Fruit fly (Drosophila melanogaster) whole organism, embryonic: ENCODE data around the gene Galphai.
A peak's percentile ranks its signal among the peaks of the same experiment; 100 is the strongest.

Source experiments
- Atf-2 ChIP-seq: fragments of 200-800 bp; sonication (Bioruptor generic); optimal IDR thresholded peaks from 2 replicates; lab custom pipeline; 2016; ENCODE audit warnings: missing biosample characterization, missing genetic modification characterization
- Bdp1 ChIP-seq: fragments of 200-800 bp; sonication (Bioruptor generic); optimal IDR thresholded peaks from 3 replicates; lab custom pipeline; 2016; ENCODE audit warnings: missing biosample characterization, missing genetic modification characterization
- C15 ChIP-seq: fragments of 200-800 bp; sonication (Bioruptor generic); IDR thresholded peaks from 3 replicates; pipeline ENCODE4 v1.3.6; 2022; ENCODE audit warnings: missing biosample characterization, missing genetic modification characterization
- CG10267 ChIP-seq: fragments of 200-800 bp; sonication (Bioruptor generic); optimal IDR thresholded peaks from 2 replicates; lab custom pipeline; 2018; ENCODE audit warnings: missing biosample characterization, mild to moderate bottlenecking, missing genetic modification characterization, moderate library complexity
- CG10366 ChIP-seq: fragments of 200-800 bp; sonication (Bioruptor generic); IDR thresholded peaks from 2 replicates; pipeline ENCODE4 v1.3.6; 2022; ENCODE audit warnings: missing biosample characterization, missing genetic modification characterization
- CG12769 ChIP-seq: fragments of 200-800 bp; sonication (Bioruptor generic); optimal IDR thresholded peaks from 2 replicates; lab custom pipeline; 2019; ENCODE audit warnings: missing biosample characterization, mild to moderate bottlenecking, missing genetic modification characterization, moderate library complexity
- CG13624 ChIP-seq: fragments of 200-800 bp; sonication (Bioruptor generic); optimal IDR thresholded peaks from 2 replicates; lab custom pipeline; 2016; ENCODE audit warnings: missing biosample characterization, missing genetic modification characterization
- CG14965 ChIP-seq: fragments of 200-800 bp; sonication (Bioruptor generic); optimal IDR thresholded peaks from 2 replicates; lab custom pipeline; 2016; ENCODE audit warnings: missing biosample characterization, missing genetic modification characterization, borderline replicate concordance
- CG15011 ChIP-seq: fragments of 200-800 bp; sonication (Bioruptor generic); optimal IDR thresholded peaks from 3 replicates; lab custom pipeline; 2018; ENCODE audit warnings: missing biosample characterization, mild to moderate bottlenecking, missing genetic modification characterization
- CG16813 ChIP-seq: fragments of 200-800 bp; sonication (Bioruptor generic); IDR thresholded peaks from 3 replicates; pipeline ENCODE4 v1.3.6; 2022; ENCODE audit warnings: missing biosample characterization, missing genetic modification characterization; ENCODE audit not compliant: partially characterized antibody
- CG16863 ChIP-seq: fragments of 200-800 bp; sonication (Bioruptor generic); optimal IDR thresholded peaks from 3 replicates; lab custom pipeline; 2016; ENCODE audit warnings: missing biosample characterization, missing genetic modification characterization
- CG18599 ChIP-seq: fragments of 200-800 bp; sonication (Bioruptor generic); optimal IDR thresholded peaks from 3 replicates; lab custom pipeline; 2017; ENCODE audit warnings: missing biosample characterization, missing genetic modification characterization, mild to moderate bottlenecking, moderate library complexity, missing genetic modification reagents
- CG2712 ChIP-seq: fragments of 200-800 bp; optimal IDR thresholded peaks from 3 replicates; lab custom pipeline; 2019; ENCODE audit warnings: missing biosample characterization, mild to moderate bottlenecking, missing genetic modification characterization, moderate library complexity
- CG6654 ChIP-seq: fragments of 200-800 bp; sonication (Bioruptor generic); optimal IDR thresholded peaks from 2 replicates; lab custom pipeline; 2017; ENCODE audit warnings: missing biosample characterization, mild to moderate bottlenecking, missing genetic modification characterization
- CG7745 ChIP-seq: fragments of 200-800 bp; sonication (Bioruptor generic); optimal IDR thresholded peaks from 2 replicates; lab custom pipeline; 2018; ENCODE audit warnings: missing biosample characterization, mild to moderate bottlenecking, missing genetic modification characterization, moderate library complexity
- CG8765 ChIP-seq: fragments of 200-800 bp; sonication (Bioruptor generic); IDR thresholded peaks from 2 replicates; pipeline ENCODE4 v1.3.6; 2022; ENCODE audit warnings: missing biosample characterization, missing genetic modification characterization
- CG9797 ChIP-seq: fragments of 200-800 bp; sonication (Bioruptor generic); optimal IDR thresholded peaks from 3 replicates; lab custom pipeline; 2018; ENCODE audit warnings: missing biosample characterization, mild to moderate bottlenecking, missing genetic modification characterization
- Chrac-16 ChIP-seq: fragments of 200-800 bp; sonication (Bioruptor generic); optimal IDR thresholded peaks from 3 replicates; lab custom pipeline; 2016; ENCODE audit warnings: missing biosample characterization, missing genetic modification characterization
- D ChIP-seq, 2 experiments: fragments of 200-800 bp in 1 of 2; fragments of >200 bp in 1 of 2; sonication (Bioruptor generic) in 1 of 2; optimal IDR thresholded peaks; 2 replicates in 1 of 2; 3 replicates in 1 of 2; lab custom pipeline; 2017; ENCODE audit warnings: mild to moderate bottlenecking in 1 of 2, missing biosample characterization in 1 of 2, missing genetic modification characterization in 1 of 2, missing genetic modification reagents in 1 of 2
- Deaf1 ChIP-seq: fragments of 200-800 bp; optimal IDR thresholded peaks from 3 replicates; lab custom pipeline; 2019; ENCODE audit warnings: missing biosample characterization, mild to moderate bottlenecking, missing genetic modification characterization, moderate library complexity
- ERR ChIP-seq: fragments of 200-800 bp; sonication (Bioruptor generic); optimal IDR thresholded peaks from 2 replicates; lab custom pipeline; 2016; ENCODE audit warnings: missing biosample characterization, missing genetic modification characterization
- Fer2 ChIP-seq: fragments of 200-800 bp; sonication (Bioruptor generic); optimal IDR thresholded peaks from 2 replicates; lab custom pipeline; 2018; ENCODE audit warnings: missing biosample characterization, mild to moderate bottlenecking, missing genetic modification characterization, moderate library complexity
- Fer3 ChIP-seq: fragments of 200-800 bp; sonication (Bioruptor generic); optimal IDR thresholded peaks from 2 replicates; lab custom pipeline; 2018; ENCODE audit warnings: missing biosample characterization, mild to moderate bottlenecking, missing genetic modification characterization, moderate library complexity
- HLH54F ChIP-seq: fragments of 200-800 bp; sonication (Bioruptor generic); optimal IDR thresholded peaks from 3 replicates; lab custom pipeline; 2016; ENCODE audit warnings: missing biosample characterization, missing genetic modification characterization
- HmgZ ChIP-seq: fragments of 200-800 bp; sonication (Bioruptor generic); optimal IDR thresholded peaks from 2 replicates; lab custom pipeline; 2018; ENCODE audit warnings: missing biosample characterization, mild to moderate bottlenecking, missing genetic modification characterization
- Hr78 ChIP-seq, 2 experiments: fragments of 200-800 bp in 1 of 2; fragments of >200 bp in 1 of 2; sonication (Bioruptor generic) in 1 of 2; optimal IDR thresholded peaks; 2 replicates each; lab custom pipeline; 2017 to 2019; ENCODE audit warnings: missing biosample characterization in 2 of 2, missing genetic modification characterization in 2 of 2, mild to moderate bottlenecking in 1 of 2, moderate library complexity in 1 of 2
- Mes4 ChIP-seq: fragments of 200-800 bp; sonication (Bioruptor generic); optimal IDR thresholded peaks from 2 replicates; lab custom pipeline; 2016; ENCODE audit warnings: missing biosample characterization, missing genetic modification characterization
- Myb ChIP-seq: fragments of 200-800 bp; sonication (Bioruptor generic); optimal IDR thresholded peaks from 2 replicates; lab custom pipeline; 2016; ENCODE audit warnings: missing biosample characterization, missing genetic modification characterization
- Ravus ChIP-seq: fragments of 200-800 bp; sonication (Bioruptor generic); IDR thresholded peaks from 2 replicates; pipeline ENCODE4 v1.3.6; 2022; ENCODE audit warnings: missing biosample characterization, missing genetic modification characterization
- Rfx ChIP-seq: fragments of 200-800 bp; sonication (Bioruptor generic); IDR thresholded peaks from 2 replicates; pipeline ENCODE4 v1.3.6; 2022; ENCODE audit warnings: missing biosample characterization, missing genetic modification characterization
- Rx ChIP-seq: fragments of 200-800 bp; sonication (Bioruptor generic); IDR thresholded peaks from 2 replicates; pipeline ENCODE4 v1.3.6; 2022; ENCODE audit warnings: missing biosample characterization, missing genetic modification characterization
- cas ChIP-seq: fragments of 200-800 bp; sonication (Bioruptor generic); IDR thresholded peaks from 2 replicates; pipeline ENCODE4 v1.3.6; 2022; ENCODE audit warnings: missing biosample characterization, missing genetic modification characterization
- corto ChIP-seq: fragments of 200-800 bp; sonication (Bioruptor generic); optimal IDR thresholded peaks from 2 replicates; lab custom pipeline; 2016; ENCODE audit warnings: missing biosample characterization, mild to moderate bottlenecking, missing genetic modification characterization, moderate library complexity
- en ChIP-seq: fragments of 200-800 bp; sonication (Bioruptor generic); optimal IDR thresholded peaks from 2 replicates; lab custom pipeline; 2016; ENCODE audit warnings: missing biosample characterization, missing genetic modification characterization
- esg ChIP-seq: fragments of 200-800 bp; sonication (Bioruptor generic); conservative IDR thresholded peaks from 2 replicates; pipeline ENCODE4 v1.3.6; 2022; ENCODE audit warnings: missing biosample characterization, missing genetic modification characterization
- fd102C ChIP-seq: fragments of 200-800 bp; sonication (Bioruptor generic); optimal IDR thresholded peaks from 2 replicates; lab custom pipeline; 2018; ENCODE audit warnings: missing biosample characterization, mild to moderate bottlenecking, missing genetic modification characterization, moderate library complexity
- gcm ChIP-seq: fragments of 200-800 bp; sonication (Bioruptor generic); optimal IDR thresholded peaks from 2 replicates; lab custom pipeline; 2019; ENCODE audit warnings: missing biosample characterization, mild to moderate bottlenecking, missing genetic modification characterization, moderate library complexity
- gt ChIP-seq: fragments of 200-800 bp; sonication (Bioruptor generic); IDR thresholded peaks from 2 replicates; pipeline ENCODE4 v1.3.6; 2022; ENCODE audit warnings: missing biosample characterization, missing genetic modification characterization
- hth ChIP-seq: fragments of >200 bp; optimal IDR thresholded peaks from 2 replicates; lab custom pipeline; 2017; ENCODE audit warnings: inconsistent platforms
- jing ChIP-seq: fragments of 200-800 bp; sonication (Bioruptor generic); optimal IDR thresholded peaks from 2 replicates; lab custom pipeline; 2018; ENCODE audit warnings: missing biosample characterization, mild to moderate bottlenecking, missing genetic modification characterization
- maf-S ChIP-seq: fragments of 200-800 bp; sonication (Bioruptor generic); optimal IDR thresholded peaks from 2 replicates; lab custom pipeline; 2016; ENCODE audit warnings: missing biosample characterization, missing genetic modification characterization
- nom ChIP-seq: fragments of 200-800 bp; sonication (Bioruptor generic); optimal IDR thresholded peaks from 2 replicates; lab custom pipeline; 2017; ENCODE audit warnings: missing biosample characterization, missing genetic modification characterization, mild to moderate bottlenecking, moderate library complexity, missing genetic modification reagents
- otp ChIP-seq: fragments of 200-800 bp; sonication (Bioruptor generic); IDR thresholded peaks from 3 replicates; pipeline ENCODE4, ENCODE4 v1.3.6; 2022; ENCODE audit warnings: missing biosample characterization, missing genetic modification characterization
- pros ChIP-seq: fragments of 200-800 bp; sonication (Bioruptor generic); optimal IDR thresholded peaks from 3 replicates; lab custom pipeline; 2019; ENCODE audit warnings: missing biosample characterization, mild to moderate bottlenecking, missing genetic modification characterization, moderate library complexity
- rib ChIP-seq: fragments of 200-800 bp; sonication (Bioruptor generic); IDR thresholded peaks from 2 replicates; pipeline ENCODE4 v1.3.6; 2022; ENCODE audit warnings: missing biosample characterization, missing genetic modification characterization
- sqz ChIP-seq: fragments of 200-800 bp; sonication (Bioruptor generic); optimal IDR thresholded peaks from 3 replicates; lab custom pipeline; 2018; ENCODE audit warnings: missing biosample characterization, mild to moderate bottlenecking, missing genetic modification characterization
- tin ChIP-seq: fragments of 200-800 bp; sonication (Bioruptor generic); optimal IDR thresholded peaks from 3 replicates; lab custom pipeline; 2016; ENCODE audit warnings: missing biosample characterization, missing genetic modification characterization
- tll ChIP-seq, 2 experiments: fragments of 200-800 bp in 1 of 2; fragments of >200 bp in 1 of 2; sonication (Bioruptor generic) in 1 of 2; optimal IDR thresholded peaks; 2 replicates each; lab custom pipeline; 2017 to 2019; ENCODE audit warnings: missing biosample characterization in 2 of 2, missing genetic modification characterization in 2 of 2, mild to moderate bottlenecking in 1 of 2, moderate library complexity in 1 of 2
- toy ChIP-seq: fragments of 200-800 bp; sonication (Bioruptor generic); IDR thresholded peaks from 2 replicates; pipeline ENCODE4 v1.3.6; 2022; ENCODE audit warnings: missing biosample characterization, missing genetic modification characterization
- zfh2 ChIP-seq: fragments of 200-800 bp; sonication (Bioruptor generic); optimal IDR thresholded peaks from 2 replicates; lab custom pipeline; 2016; ENCODE audit warnings: missing biosample characterization, missing genetic modification characterization

Gene Galphai

dm6 chr3L:6977391-6977790 lies 2.5 kb downstream of the Galphai start (continued):
- TF ChIP-seq Rfx (GFP tag; lab: Robert Waterston, UW): peak; percentile 46
- TF ChIP-seq CG14965: no peak
- peak; percentile 72 for TF ChIP-seq CG2712 (tag; lab: Kevin White, UChicago)
- peak; percentile 52 for TF ChIP-seq esg (GFP tag; lab: Robert Waterston, UW)
- peak; percentile 2 for TF ChIP-seq CG15011 (GFP tag; lab: Kevin White, UChicago)
- TF ChIP-seq Deaf1 (tag; lab: Kevin White, UChicago): no peak
- peak; percentile 57 for TF ChIP-seq CG10267 (tag; lab: Kevin White, UChicago)
- TF ChIP-seq nom (GFP tag; lab: Kevin White, UChicago): peak; percentile 20
- TF ChIP-seq rib (GFP tag; lab: Robert Waterston, UW): no peak
- peak; percentile 64 for TF ChIP-seq CG10366 (GFP tag; lab: Robert Waterston, UW)
- peak; percentile 32 for TF ChIP-seq gcm (GFP tag; lab: Kevin White, UChicago)
- TF ChIP-seq Atf-2 (GFP tag; lab: Kevin White, UChicago): no peak
- no peak for TF ChIP-seq CG16863
- no peak for TF ChIP-seq CG13624 (GFP tag; lab: Kevin White, UChicago)
- no peak for TF ChIP-seq Mes4 (GFP tag; lab: Kevin White, UChicago)
- TF ChIP-seq Fer2 (tag; lab: Kevin White, UChicago): no peak
- TF ChIP-seq Bdp1 (GFP tag; lab: Kevin White, UChicago): no peak
- peak; percentile 31 for TF ChIP-seq Fer3 (tag; lab: Kevin White, UChicago)
- TF ChIP-seq sqz: no peak
- TF ChIP-seq tin (GFP tag; lab: Kevin White, UChicago): peak; percentile 66
- no peak for TF ChIP-seq CG16813 (GFP tag; lab: Robert Waterston, UW)
- no peak for TF ChIP-seq Myb
- TF ChIP-seq CG18599 (GFP tag; lab: Kevin White, UChicago): peak; percentile 50
- TF ChIP-seq hth (lab: Kevin White, UChicago): no peak
- TF ChIP-seq Rx: peak; percentile 38; the same call in 1 of the 2 replicates
- no peak for TF ChIP-seq CG8765 (GFP tag; lab: Robert Waterston, UW)
- peak; percentile 44 for TF ChIP-seq Chrac-16
- no peak for TF ChIP-seq pros (GFP tag; lab: Kevin White, UChicago)
- TF ChIP-seq cas (GFP tag; lab: Robert Waterston, UW): 0 out of 2 replicates have a peak, but pooled peaks have one; percentile 7
- no peak for TF ChIP-seq CG6654 (GFP tag; lab: Kevin White, UChicago)
- no peak for TF ChIP-seq maf-S (GFP tag; lab: Kevin White, UChicago)
- no peak for TF ChIP-seq jing (GFP tag; lab: Kevin White, UChicago)
- no peak for TF ChIP-seq CG9797 (GFP tag; lab: Kevin White, UChicago)
- no peak for TF ChIP-seq HLH54F
- TF ChIP-seq Hr78 (GFP tag; optimal IDR thresholded peaks at IDR 0.05; lab: Kevin White, UChicago): no peak
- no peak for TF ChIP-seq zfh2 (GFP tag; lab: Kevin White, UChicago)
- TF ChIP-seq CG7745: no peak
- no peak for TF ChIP-seq toy (GFP tag; lab: Robert Waterston, UW)
- TF ChIP-seq HmgZ: no peak
- TF ChIP-seq D (optimal IDR thresholded peaks at IDR 0.05; lab: Kevin White, UChicago): no peak
- peak; percentile 56 for TF ChIP-seq D (GFP tag; optimal IDR thresholded peaks at IDR 0.05; lab: Kevin White, UChicago)
- TF ChIP-seq tll (GFP tag; optimal IDR thresholded peaks at IDR 0.05; lab: Kevin White, UChicago): no peak
- no peak for TF ChIP-seq ERR (GFP tag; lab: Kevin White, UChicago)
- peak; percentile 19; the same call in 1 of the 2 replicates for TF ChIP-seq Ravus
- 0 out of 3 replicates have a peak, but pooled peaks have one; percentile 31 for TF ChIP-seq otp
- no peak for TF ChIP-seq CG12769 (tag; lab: Kevin White, UChicago)
- TF ChIP-seq corto (GFP tag; lab: Kevin White, UChicago): no peak
- no peak for TF ChIP-seq gt (GFP tag; lab: Robert Waterston, UW)
- TF ChIP-seq C15: 0 out of 3 replicates have a peak, but pooled peaks have one; percentile 33
- no peak for TF ChIP-seq en (GFP tag; lab: Kevin White, UChicago)
- no peak for TF ChIP-seq fd102C (GFP tag; lab: Kevin White, UChicago)
